Worm (Caenorhabditis elegans) whole organism, L3 larva: Measurements from ENCODE around the gene F45F2.9.
"Not testable (repeated sequence)": the region's sequence is repeated elsewhere in the genome, so short reads cannot be mapped to it uniquely, and the experiment has no call there.

ENCODE experiments used
- R02D3.7 ChIP-seq: fragments of 150-350 bp; optimal IDR thresholded peaks from 2 replicates; lab custom pipeline; 2014; ENCODE audit warnings: missing biosample characterization, missing genetic modification characterization
- elt-1 ChIP-seq: fragments of 150-350 bp; optimal IDR thresholded peaks from 2 replicates; lab custom pipeline; 2014; ENCODE audit warnings: missing biosample characterization, missing genetic modification characterization
- jun-1 ChIP-seq: fragments of 150-350 bp; optimal IDR thresholded peaks from 2 replicates; lab custom pipeline; 2014; ENCODE audit warnings: missing biosample characterization, missing genetic modification reagents, missing genetic modification characterization
- lin-39 ChIP-seq: fragments of 150-350 bp; optimal IDR thresholded peaks from 2 replicates; lab custom pipeline; 2018; ENCODE audit warnings: missing biosample characterization, missing genetic modification reagents, missing genetic modification characterization
- nhr-11 ChIP-seq: fragments of 150-350 bp; optimal IDR thresholded peaks from 2 replicates; lab custom pipeline; 2014; ENCODE audit warnings: missing biosample characterization, missing genetic modification characterization
- zag-1 ChIP-seq: fragments of 150-350 bp; optimal IDR thresholded peaks from 2 replicates; lab custom pipeline; 2014; ENCODE audit warnings: missing biosample characterization, missing genetic modification characterization

DNA sequence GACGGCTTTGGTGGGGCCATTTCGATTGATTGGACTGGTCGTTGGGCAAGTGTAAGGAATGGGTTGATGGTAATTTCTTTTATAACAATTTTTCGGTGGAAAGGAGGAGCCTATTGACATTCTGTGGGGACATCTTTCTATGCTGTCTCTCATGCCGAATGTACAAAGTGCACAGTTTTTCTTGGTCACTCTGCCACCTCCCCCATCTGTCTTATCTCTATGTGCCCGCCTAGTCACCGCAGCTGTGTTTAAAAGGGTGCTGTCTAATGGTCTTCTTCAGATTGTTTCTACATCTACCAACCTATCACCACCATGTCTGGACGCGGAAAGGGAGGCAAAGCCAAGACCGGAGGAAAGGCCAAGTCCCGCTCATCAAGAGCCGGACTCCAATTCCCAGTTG, 19.8 kb upstream of the F45F2.9 start, which contains the start of the genes his-8 and his-7:
- TF ChIP-seq jun-1 (tag; lab: Kevin White, UChicago); zag-1; nhr-11; R02D3.7 (tag; lab: Kevin White, UChicago); lin-39 (tag; lab: Kevin White, UChicago); elt-1 (tag; lab: Kevin White, UChicago): not testable (repeated sequence)
